Fruit fly (Drosophila melanogaster): ENCODE measurements around the gene Cpr78Cc.

The Cpr78Cc gene

DNA sequence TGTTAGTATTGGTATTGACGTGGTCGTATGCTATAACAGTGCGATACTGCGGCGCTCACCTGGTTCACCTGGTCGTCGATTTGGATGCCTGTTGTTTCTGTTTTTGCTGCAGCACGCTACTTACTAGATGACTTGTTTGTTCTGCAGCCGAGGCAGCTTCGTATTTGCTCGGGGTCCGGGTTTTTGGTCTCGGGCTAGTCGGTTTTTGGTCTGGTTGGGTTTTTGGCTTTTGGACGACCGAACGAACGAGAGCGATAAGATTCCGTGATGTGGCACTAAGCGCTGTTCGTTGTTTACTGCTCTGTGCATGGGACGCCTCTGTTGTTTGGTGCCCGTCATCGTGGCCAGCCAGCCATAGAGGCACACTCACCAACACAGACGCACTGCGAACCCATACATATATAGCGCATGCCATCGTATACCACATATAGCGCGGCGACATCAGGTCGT lies 48.6 kb downstream of the Cpr78Cc start, which contains the start of gene ebd2 (continued):
- peak; percentile 55 for TF ChIP-seq exex (tag; optimal IDR thresholded peaks at IDR 0.05)
- no peak for TF ChIP-seq gcm (GFP tag; optimal IDR thresholded peaks at IDR 0.05)
- no peak for TF ChIP-seq Optix (GFP tag; IDR thresholded peaks at IDR 0.05)
- no peak for TF ChIP-seq CG31388 (GFP tag; optimal IDR thresholded peaks at IDR 0.05)
- peak; percentile 51 for TF ChIP-seq CG2678 (tag; optimal IDR thresholded peaks at IDR 0.05)
- peak; percentile 30; the same call in 1 of the 2 replicates for TF ChIP-seq CG13287 (GFP tag; IDR thresholded peaks at IDR 0.05; ENCODE audit: partially characterized antibody)
- TF ChIP-seq Xbp1 (GFP tag; optimal IDR thresholded peaks at IDR 0.05), result peak; percentile 21
- TF ChIP-seq Dad (GFP tag; optimal IDR thresholded peaks at IDR 0.05), result peak; percentile 27
- TF ChIP-seq HLH3B (GFP tag; IDR thresholded peaks at IDR 0.05), result 0 out of 2 replicates have a peak, but pooled peaks have one; percentile 43
- TF ChIP-seq odd (GFP tag; optimal IDR thresholded peaks at IDR 0.05), result peak; percentile 22
- TF ChIP-seq CG12071 (GFP tag; optimal IDR thresholded peaks at IDR 0.05), result peak; percentile 38
- TF ChIP-seq CG12769 (tag; optimal IDR thresholded peaks at IDR 0.05), result peak; percentile 41
- TF ChIP-seq CG8290 (GFP tag; optimal IDR thresholded peaks at IDR 0.05), result peak; percentile 17
- TF ChIP-seq CG8290 (tag; optimal IDR thresholded peaks at IDR 0.05), result no peak
- peak; percentile 1 for TF ChIP-seq CG11723 (GFP tag; optimal IDR thresholded peaks at IDR 0.05)
- no peak for TF ChIP-seq ara (GFP tag; IDR thresholded peaks at IDR 0.05)
- peak; percentile 17; the same call in 1 of the 2 replicates for TF ChIP-seq ranshi (GFP tag; IDR thresholded peaks at IDR 0.05)
- TF ChIP-seq chinmo (GFP tag; IDR thresholded peaks at IDR 0.05; ENCODE audit: partially characterized antibody), result peak; percentile 91; the same call in 3 of the 4 replicates
- no peak for TF ChIP-seq crp (GFP tag; optimal IDR thresholded peaks at IDR 0.05)
- TF ChIP-seq CG17568 (GFP tag; optimal IDR thresholded peaks at IDR 0.05), result peak; percentile 44
- peak; percentile 40; the same call in 1 of the 2 replicates for TF ChIP-seq sob (GFP tag; IDR thresholded peaks at IDR 0.05)
- peak; percentile 25 for TF ChIP-seq CHES-1-like (GFP tag; optimal IDR thresholded peaks at IDR 0.05)
- TF ChIP-seq ftz-f1 (GFP tag; optimal IDR thresholded peaks at IDR 0.05), result peak; percentile 48
- peak in 1 of 2 experiments; percentile 71 for TF ChIP-seq Pdp1 (GFP tag; optimal IDR thresholded peaks at IDR 0.05)
- TF ChIP-seq CG11247 (GFP tag; IDR thresholded peaks at IDR 0.05), result no peak
- TF ChIP-seq Dref (GFP tag; IDR thresholded peaks at IDR 0.05), result 0 out of 2 replicates have a peak, but pooled peaks have one; percentile 1
- peak; percentile 3 for TF ChIP-seq CG15269 (tag; optimal IDR thresholded peaks at IDR 0.05)
- no peak for TF ChIP-seq nom (GFP tag; optimal IDR thresholded peaks at IDR 0.05)
- peak; percentile 49; the same call in 1 of the 3 replicates for TF ChIP-seq Dbx (GFP tag; IDR thresholded peaks at IDR 0.05)
- TF ChIP-seq CG34422 (GFP tag; IDR thresholded peaks at IDR 0.05), result 0 out of 3 replicates have a peak, but pooled peaks have one; percentile 31
- TF ChIP-seq Hr78 (GFP tag; optimal IDR thresholded peaks at IDR 0.05), result peak in 1 of 2 experiments; percentile 48
- peak; percentile 30 for TF ChIP-seq CG11504 (tag; optimal IDR thresholded peaks at IDR 0.05)
- peak; percentile 59 for TF ChIP-seq BtbVII (GFP tag; optimal IDR thresholded peaks at IDR 0.05)
- TF ChIP-seq tna (GFP tag; IDR thresholded peaks at IDR 0.05; ENCODE audit: partially characterized antibody), result 0 out of 2 replicates have a peak, but pooled peaks have one; percentile 20
- no peak for TF ChIP-seq Hr51 (GFP tag; optimal IDR thresholded peaks at IDR 0.05)
- 0 out of 3 replicates have a peak, but pooled peaks have one; percentile 26 for TF ChIP-seq Doc3 (GFP tag; IDR thresholded peaks at IDR 0.05; ENCODE audit: partially characterized antibody)
- peak; percentile 99 for TF ChIP-seq Deaf1 (tag; optimal IDR thresholded peaks at IDR 0.05)
- peak; percentile 67 for TF ChIP-seq CG18599 (GFP tag; optimal IDR thresholded peaks at IDR 0.05)
- peak; percentile 36 for TF ChIP-seq PHDP (tag; optimal IDR thresholded peaks at IDR 0.05)
- no peak for TF ChIP-seq gt (GFP tag; IDR thresholded peaks at IDR 0.05)
- no peak for TF ChIP-seq CG15696 (tag; optimal IDR thresholded peaks at IDR 0.05)
